Worm (Caenorhabditis elegans) whole organism, early embryonic: ENCODE results near the gene R10E4.9.

Source experiments
- B0310.2 ChIP-seq: sonication (generic microtip); optimal IDR thresholded peaks from 2 replicates; lab custom pipeline; 2016; ENCODE audit warnings: mild to moderate bottlenecking, missing genetic modification characterization, missing compliant biosample characterization
- F13C5.2 ChIP-seq: sonication (generic microtip); optimal IDR thresholded peaks from 2 replicates; lab custom pipeline; 2017; ENCODE audit warnings: mild to moderate bottlenecking, missing genetic modification characterization, inconsistent platforms, missing compliant biosample characterization
- aly-1 ChIP-seq: sonication (generic microtip); optimal IDR thresholded peaks from 2 replicates; lab custom pipeline; 2016; ENCODE audit warnings: missing genetic modification characterization, missing compliant biosample characterization
- ama-1 ChIP-seq: fragments of 150-350 bp; optimal IDR thresholded peaks from 2 replicates; lab custom pipeline; 2014
- ceh-13 ChIP-seq: fragments of 200-800 bp; sonication (Bioruptor generic); optimal IDR thresholded peaks from 2 replicates; lab custom pipeline; 2018; ENCODE audit warnings: mild to moderate bottlenecking, missing genetic modification characterization, missing compliant biosample characterization
- ets-7 ChIP-seq: sonication (generic microtip); optimal IDR thresholded peaks from 2 replicates; lab custom pipeline; 2016; ENCODE audit warnings: missing genotype, missing genetic modification characterization, missing compliant biosample characterization
- flt-1 ChIP-seq: fragments of 200-800 bp; sonication (Bioruptor generic); IDR thresholded peaks from 2 replicates; pipeline ENCODE4 v1.3.6; 2022; ENCODE audit warnings: missing genetic modification characterization, missing compliant biosample characterization
- hmbx-1 ChIP-seq: sonication (generic microtip); optimal IDR thresholded peaks from 2 replicates; lab custom pipeline; 2016; ENCODE audit warnings: mild to moderate bottlenecking, missing genetic modification characterization, missing compliant biosample characterization
- hmg-4 ChIP-seq: fragments of 200-800 bp; sonication (Bioruptor generic); optimal IDR thresholded peaks from 2 replicates; lab custom pipeline; 2018; ENCODE audit warnings: mild to moderate bottlenecking, missing genetic modification characterization, missing compliant biosample characterization
- hnd-1 ChIP-seq: sonication (generic microtip); optimal IDR thresholded peaks from 2 replicates; lab custom pipeline; 2016; ENCODE audit warnings: missing genetic modification characterization, missing compliant biosample characterization
- pes-1 ChIP-seq: fragments of 200-800 bp; sonication (Bioruptor generic); IDR thresholded peaks from 2 replicates; pipeline ENCODE4 v1.3.6; 2022; ENCODE audit warnings: missing genetic modification reagents, missing genetic modification characterization, missing compliant biosample characterization
- scrt-1 ChIP-seq: fragments of 200-800 bp; sonication (Bioruptor generic); IDR thresholded peaks from 2 replicates; pipeline ENCODE4 v1.3.6; 2022; ENCODE audit warnings: missing genetic modification characterization, missing compliant biosample characterization
- sea-1 ChIP-seq: fragments of 200-800 bp; sonication (Bioruptor generic); conservative IDR thresholded peaks from 2 replicates; pipeline ENCODE4 v1.3.6; 2022; ENCODE audit warnings: missing genetic modification characterization, missing compliant biosample characterization
- tra-4 ChIP-seq: sonication (generic microtip); optimal IDR thresholded peaks from 2 replicates; lab custom pipeline; 2017; ENCODE audit warnings: missing genetic modification characterization, missing compliant biosample characterization

ce11 chrIII:4343070-4343469 lies 40.9 kb upstream of the R10E4.9 start, which contains the start of the genes B0285.3 and lcmt-1:
- TF ChIP-seq ama-1 (no peak), hnd-1 (tag; lab: Kevin White, UChicago) (no peak), hmbx-1 (no peak), B0310.2 (tag; lab: Kevin White, UChicago) (no peak), F13C5.2 (no peak), ets-7 (tag; lab: Kevin White, UChicago) (no peak), flt-1 (no peak), aly-1 (tag; lab: Kevin White, UChicago) (no peak), ceh-13 (GFP tag; lab: Kevin White, UChicago) (no peak), pes-1 (no peak), sea-1 (GFP tag; lab: Robert Waterston, UW) (no peak), tra-4 (no peak), scrt-1 (GFP tag; lab: Robert Waterston, UW) (no peak), hmg-4 (GFP tag; lab: Kevin White, UChicago) (no peak)
